Worm (Caenorhabditis elegans) whole organism, L1 larva: ENCODE results near the gene F46G11.4.

Source experiments
- alr-1 ChIP-seq: fragments of 200-800 bp; sonication (Bioruptor generic); optimal IDR thresholded peaks from 2 replicates; lab custom pipeline; 2018; ENCODE audit warnings: borderline replicate concordance, mild to moderate bottlenecking, missing genetic modification characterization, missing compliant biosample characterization
- aly-2 ChIP-seq: fragments of 150-350 bp; optimal IDR thresholded peaks from 2 replicates; lab custom pipeline; 2014; ENCODE audit warnings: missing biosample characterization, missing genetic modification characterization
- ama-1 ChIP-seq: fragments of 150-350 bp; optimal IDR thresholded peaks from 2 replicates; lab custom pipeline; 2014
- ceh-8 ChIP-seq: fragments of 200-800 bp; sonication (Bioruptor generic); optimal IDR thresholded peaks from 2 replicates; lab custom pipeline; 2018; ENCODE audit warnings: mild to moderate bottlenecking, missing genetic modification characterization, moderate library complexity, missing compliant biosample characterization
- irx-1 ChIP-seq: sonication (generic microtip); optimal IDR thresholded peaks from 2 replicates; lab custom pipeline; 2016; ENCODE audit warnings: missing genetic modification characterization, missing compliant biosample characterization
- lin-39 ChIP-seq: fragments of 150-350 bp; optimal IDR thresholded peaks from 2 replicates; lab custom pipeline; 2014; ENCODE audit warnings: missing biosample characterization, missing genetic modification reagents, missing genetic modification characterization
- pax-3 ChIP-seq: fragments of 200-800 bp; sonication (Bioruptor generic); optimal IDR thresholded peaks from 2 replicates; lab custom pipeline; 2018; ENCODE audit warnings: mild to moderate bottlenecking, missing genetic modification characterization, moderate library complexity, missing compliant biosample characterization
- pqm-1 ChIP-seq: sonication (generic microtip); optimal IDR thresholded peaks from 3 replicates; lab custom pipeline; 2017; ENCODE audit warnings: missing biosample characterization, missing genetic modification characterization
- rnt-1 ChIP-seq: sonication (generic microtip); optimal IDR thresholded peaks from 2 replicates; lab custom pipeline; 2016; ENCODE audit warnings: mild to moderate bottlenecking, missing genetic modification characterization, moderate library complexity, missing compliant biosample characterization
- skn-1 ChIP-seq: fragments of 150-350 bp; optimal IDR thresholded peaks from 2 replicates; lab custom pipeline; 2014; ENCODE audit warnings: missing biosample characterization, missing genetic modification characterization
- sox-4 ChIP-seq: sonication (generic microtip); optimal IDR thresholded peaks from 2 replicates; lab custom pipeline; 2016; ENCODE audit warnings: missing genetic modification characterization, missing compliant biosample characterization
- unc-30 ChIP-seq: sonication (generic microtip); optimal IDR thresholded peaks from 2 replicates; lab custom pipeline; 2017; ENCODE audit warnings: missing biosample characterization, missing genetic modification characterization
- ztf-11 ChIP-seq, 2 experiments: sonication (generic microtip); optimal IDR thresholded peaks; 2 replicates each; lab custom pipeline; 2016 to 2017; ENCODE audit warnings: missing genetic modification characterization in 2 of 2, missing biosample characterization in 1 of 2, missing compliant biosample characterization in 1 of 2

- TF ChIP-seq sox-4 (peak; percentile 20), ceh-8 (GFP tag; lab: Kevin White, UChicago) (peak; percentile 51), unc-30 (tag; lab: Kevin White, UChicago) (no peak), pax-3 (tag; lab: Kevin White, UChicago) (no peak), skn-1 (peak; percentile 28), alr-1 (no peak), ztf-11 (tag; optimal IDR thresholded peaks at IDR 0.05; lab: Kevin White, UChicago) (no peak), lin-39 (tag; lab: Kevin White, UChicago) (peak; percentile 51), irx-1 (tag; lab: Kevin White, UChicago) (peak; percentile 80), aly-2 (tag; lab: Kevin White, UChicago) (no peak), rnt-1 (tag; lab: Kevin White, UChicago) (peak; percentile 70), pqm-1 (tag; lab: Kevin White, UChicago) (no peak), ama-1 (lab: Kevin White, UChicago) (no peak)
Measured at ce11 chrX:5782153-5782552, 16.4 kb downstream of the F46G11.4 start, which contains the start of gene gakh-1.
